Worm (Caenorhabditis elegans) whole organism, young adult: Measurements from ENCODE around the gene col-166.
A peak's percentile ranks its signal among the peaks of the same experiment; 100 is the strongest.

Experiments
- C17E4.6 ChIP-seq: fragments of 200-800 bp; sonication (Bioruptor generic); IDR thresholded peaks from 2 replicates; pipeline ENCODE4 v1.3.6; 2022; ENCODE audit warnings: missing genetic modification reagents, missing genetic modification characterization, missing compliant biosample characterization
- D2030.7 ChIP-seq: fragments of 200-800 bp; sonication (Bioruptor generic); IDR thresholded peaks from 2 replicates; pipeline ENCODE4 v1.3.6; 2022; ENCODE audit warnings: missing genetic modification reagents, missing genetic modification characterization, missing compliant biosample characterization
- F37B4.10 ChIP-seq: fragments of 200-800 bp; sonication (Bioruptor generic); IDR thresholded peaks from 2 replicates; pipeline ENCODE4 v1.3.6; 2022; ENCODE audit warnings: missing genetic modification characterization, missing compliant biosample characterization
- F57A8.1 ChIP-seq: fragments of 200-800 bp; sonication (Bioruptor generic); optimal IDR thresholded peaks from 2 replicates; lab custom pipeline; 2018; ENCODE audit warnings: mild to moderate bottlenecking, missing genetic modification characterization, moderate library complexity, missing compliant biosample characterization
- F57C9.4 ChIP-seq: sonication (generic microtip); optimal IDR thresholded peaks from 2 replicates; lab custom pipeline; 2017; ENCODE audit warnings: mild to moderate bottlenecking, missing genetic modification characterization, missing compliant biosample characterization
- K11D2.4 ChIP-seq: fragments of 200-800 bp; sonication (Bioruptor generic); IDR thresholded peaks from 2 replicates; pipeline ENCODE4 v1.3.6; 2022; ENCODE audit warnings: missing genetic modification reagents, missing genetic modification characterization, missing compliant biosample characterization
- Y56A3A.18 ChIP-seq: fragments of 200-800 bp; sonication (Bioruptor generic); IDR thresholded peaks from 2 replicates; pipeline ENCODE4 v1.3.6; 2022; ENCODE audit warnings: missing genetic modification reagents, missing genetic modification characterization, missing compliant biosample characterization
- Y79H2A.3 ChIP-seq: fragments of 200-800 bp; sonication (Bioruptor generic); conservative IDR thresholded peaks from 2 replicates; pipeline ENCODE4 v1.3.6; 2022; ENCODE audit warnings: missing genetic modification reagents, missing genetic modification characterization, missing compliant biosample characterization
- Y95B8A.8 ChIP-seq: fragments of 200-800 bp; sonication (Bioruptor generic); IDR thresholded peaks from 2 replicates; pipeline ENCODE4 v1.3.6; 2022; ENCODE audit warnings: missing genetic modification reagents, missing genetic modification characterization, missing compliant biosample characterization
- akir-1 ChIP-seq: fragments of 200-800 bp; sonication (Bioruptor generic); optimal IDR thresholded peaks from 2 replicates; lab custom pipeline; 2018; ENCODE audit warnings: mild to moderate bottlenecking, missing genetic modification characterization, moderate library complexity, missing compliant biosample characterization
- ama-1 ChIP-seq, 3 experiments: fragments of 150-350 bp in 1 of 3; sonication (generic microtip) in 2 of 3; optimal IDR thresholded peaks; 2 replicates each; lab custom pipeline; 2014 to 2018; ENCODE audit warnings: missing biosample characterization in 2 of 3, missing genetic modification characterization in 2 of 3, missing genetic modification reagents in 2 of 3
- aptf-2 ChIP-seq: fragments of 200-800 bp; sonication (Bioruptor generic); conservative IDR thresholded peaks from 2 replicates; pipeline ENCODE4 v1.3.6; 2022; ENCODE audit warnings: missing genetic modification reagents, missing genetic modification characterization, missing compliant biosample characterization
- atf-7 ChIP-seq: sonication (generic microtip); optimal IDR thresholded peaks from 2 replicates; lab custom pipeline; 2017; ENCODE audit warnings: mild to moderate bottlenecking, missing genetic modification characterization, missing compliant biosample characterization
- ccch-3 ChIP-seq: fragments of 200-800 bp; sonication (Bioruptor generic); optimal IDR thresholded peaks from 2 replicates; lab custom pipeline; 2018; ENCODE audit warnings: mild to moderate bottlenecking, missing genetic modification characterization, missing compliant biosample characterization
- cebp-1 ChIP-seq, 2 experiments: fragments of 200-800 bp in 1 of 2; sonication (Bioruptor generic) in 1 of 2; sonication (generic microtip) in 1 of 2; IDR thresholded peaks in 1 of 2; optimal IDR thresholded peaks in 1 of 2; 2 replicates each; pipeline versions ENCODE4 v1.3.6 to Lab custom; 2017 to 2022; ENCODE audit warnings: missing compliant biosample characterization in 2 of 2, missing genetic modification characterization in 2 of 2, mild to moderate bottlenecking in 1 of 2, missing genetic modification reagents in 1 of 2, moderate library complexity in 1 of 2
- cebp-2 ChIP-seq: fragments of 200-800 bp; sonication (Bioruptor generic); IDR thresholded peaks from 2 replicates; pipeline ENCODE4 v1.3.6; 2022; ENCODE audit warnings: missing genetic modification characterization, missing compliant biosample characterization
- ceh-100 ChIP-seq: fragments of 200-800 bp; sonication (Bioruptor generic); IDR thresholded peaks from 2 replicates; pipeline ENCODE4 v1.3.6; 2022; ENCODE audit warnings: missing genetic modification reagents, missing genetic modification characterization, missing compliant biosample characterization
- ceh-79 ChIP-seq: sonication (generic microtip); optimal IDR thresholded peaks from 2 replicates; lab custom pipeline; 2017; ENCODE audit warnings: mild to moderate bottlenecking, missing genetic modification characterization, missing compliant biosample characterization
- dox-1 ChIP-seq: fragments of 200-800 bp; sonication (Bioruptor generic); IDR thresholded peaks from 2 replicates; pipeline ENCODE4 v1.3.6; 2022; ENCODE audit warnings: missing genetic modification reagents, missing genetic modification characterization, missing compliant biosample characterization
- egl-44 ChIP-seq: fragments of 200-800 bp; sonication (Bioruptor generic); IDR thresholded peaks from 2 replicates; pipeline ENCODE4 v1.3.6; 2022; ENCODE audit warnings: missing genetic modification reagents, missing genetic modification characterization, missing compliant biosample characterization
- egrh-3 ChIP-seq: fragments of 200-800 bp; sonication (Bioruptor generic); IDR thresholded peaks from 2 replicates; pipeline ENCODE4 v1.3.6; 2022; ENCODE audit warnings: missing genetic modification reagents, missing genetic modification characterization, missing compliant biosample characterization
- ets-4 ChIP-seq: fragments of 200-800 bp; sonication (Bioruptor generic); optimal IDR thresholded peaks from 2 replicates; lab custom pipeline; 2018; ENCODE audit warnings: mild to moderate bottlenecking, missing genetic modification characterization, missing compliant biosample characterization
- fkh-3 ChIP-seq: sonication (generic microtip); optimal IDR thresholded peaks from 2 replicates; lab custom pipeline; 2016; ENCODE audit warnings: mild to moderate bottlenecking, missing genetic modification characterization, missing compliant biosample characterization
- gei-17 ChIP-seq: fragments of 200-800 bp; sonication (Bioruptor generic); optimal IDR thresholded peaks from 2 replicates; lab custom pipeline; 2018; ENCODE audit warnings: mild to moderate bottlenecking, missing genetic modification characterization, missing compliant biosample characterization
- hlh-26 ChIP-seq: fragments of 200-800 bp; sonication (Bioruptor generic); conservative IDR thresholded peaks from 2 replicates; pipeline ENCODE4 v1.3.6; 2022; ENCODE audit warnings: missing genetic modification reagents, missing genetic modification characterization, missing compliant biosample characterization
- hsf-1 ChIP-seq: fragments of 200-800 bp; sonication (Bioruptor generic); IDR thresholded peaks from 2 replicates; pipeline ENCODE4 v1.3.6; 2022; ENCODE audit warnings: missing genetic modification reagents, missing genetic modification characterization, missing compliant biosample characterization
- lag-1 ChIP-seq: fragments of 200-800 bp; sonication (Bioruptor generic); IDR thresholded peaks from 2 replicates; pipeline ENCODE4 v1.3.6; 2022; ENCODE audit warnings: missing genetic modification reagents, missing genetic modification characterization, missing compliant biosample characterization
- lsl-1 ChIP-seq: fragments of 200-800 bp; sonication (Bioruptor generic); optimal IDR thresholded peaks from 2 replicates; lab custom pipeline; 2018; ENCODE audit warnings: mild to moderate bottlenecking, missing genetic modification characterization, moderate library complexity, missing compliant biosample characterization
- lsy-27 ChIP-seq: sonication (generic microtip); optimal IDR thresholded peaks from 2 replicates; lab custom pipeline; 2017; ENCODE audit warnings: missing genetic modification characterization, mild to moderate bottlenecking, missing compliant biosample characterization, antibody characterized with exemption, missing genotype, borderline replicate concordance; ENCODE audit not compliant: insufficient read depth
- mcd-1 ChIP-seq: fragments of 200-800 bp; sonication (Bioruptor generic); IDR thresholded peaks from 2 replicates; pipeline ENCODE4 v1.3.6; 2022; ENCODE audit warnings: missing genetic modification reagents, missing genetic modification characterization, missing compliant biosample characterization
- mes-4 ChIP-seq: sonication (generic microtip); optimal IDR thresholded peaks from 2 replicates; lab custom pipeline; 2016; ENCODE audit warnings: missing genotype, missing genetic modification characterization, missing compliant biosample characterization
- nhr-80 ChIP-seq: sonication (generic microtip); optimal IDR thresholded peaks from 2 replicates; lab custom pipeline; 2016; ENCODE audit warnings: missing genetic modification characterization, missing compliant biosample characterization
- repo-1 ChIP-seq: sonication (generic microtip); optimal IDR thresholded peaks from 2 replicates; lab custom pipeline; 2017; ENCODE audit warnings: mild to moderate bottlenecking, missing genetic modification characterization, missing compliant biosample characterization
- rpc-1 ChIP-seq, 2 experiments: fragments of 150-350 bp in 1 of 2; sonication (generic microtip) in 1 of 2; optimal IDR thresholded peaks; 2 replicates each; lab custom pipeline; 2014 to 2018; ENCODE audit warnings: missing biosample characterization in 1 of 2, missing genetic modification characterization in 1 of 2, missing genetic modification reagents in 1 of 2, missing genotype in 1 of 2
- snpc-3.4 ChIP-seq: sonication (generic microtip); optimal IDR thresholded peaks from 2 replicates; lab custom pipeline; 2017; ENCODE audit warnings: missing genetic modification characterization, mild to moderate bottlenecking, missing compliant biosample characterization, antibody characterized with exemption, moderate library complexity, missing genotype, missing genetic modification reagents
- somi-1 ChIP-seq: fragments of 200-800 bp; sonication (Bioruptor generic); optimal IDR thresholded peaks from 2 replicates; lab custom pipeline; 2018; ENCODE audit warnings: mild to moderate bottlenecking, missing genetic modification characterization, missing compliant biosample characterization
- unc-62 ChIP-seq: fragments of 150-350 bp; optimal IDR thresholded peaks from 2 replicates; lab custom pipeline; 2014; ENCODE audit warnings: missing biosample characterization, missing genetic modification reagents, missing genetic modification characterization
- xnd-1 ChIP-seq: sonication (generic microtip); optimal IDR thresholded peaks from 2 replicates; lab custom pipeline; 2016; ENCODE audit warnings: missing genotype, missing genetic modification reagents, missing genetic modification characterization, missing compliant biosample characterization
- zfh-2 ChIP-seq: fragments of 200-800 bp; sonication (Bioruptor generic); conservative IDR thresholded peaks from 2 replicates; pipeline ENCODE4 v1.3.6; 2022; ENCODE audit warnings: missing genetic modification reagents, missing genetic modification characterization, missing compliant biosample characterization
- ztf-3 ChIP-seq: fragments of 200-800 bp; sonication (Bioruptor generic); optimal IDR thresholded peaks from 2 replicates; lab custom pipeline; 2018; ENCODE audit warnings: mild to moderate bottlenecking, missing genetic modification characterization, missing compliant biosample characterization
- ztf-6 ChIP-seq: fragments of 200-800 bp; sonication (Bioruptor generic); IDR thresholded peaks from 2 replicates; pipeline ENCODE4 v1.3.6; 2022; ENCODE audit warnings: missing genetic modification reagents, missing genetic modification characterization, missing compliant biosample characterization

The col-166 gene

DNA sequence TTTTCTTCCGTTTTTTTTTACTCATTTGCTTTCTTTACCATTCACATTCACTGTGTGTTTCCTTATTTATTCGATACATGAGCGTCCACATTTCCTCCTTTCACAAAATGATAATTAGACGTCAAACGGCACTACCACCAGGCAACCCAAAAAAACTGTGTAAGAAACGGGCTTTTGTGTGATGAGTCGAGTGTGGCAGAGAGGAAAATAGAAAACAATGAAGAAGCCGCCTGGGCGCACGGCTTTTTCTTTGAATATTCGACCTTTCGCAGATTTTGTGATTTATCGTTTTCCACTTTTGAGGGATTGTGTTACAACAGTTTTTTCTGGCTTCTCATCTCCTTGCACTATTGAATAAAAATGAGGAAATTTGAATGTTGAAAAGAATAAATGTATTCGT lies 1.5 kb upstream of the col-166 start:
- TF ChIP-seq Y56A3A.18 (GFP tag; lab: Robert Waterston, UW) (no peak), somi-1 (GFP tag; lab: Kevin White, UChicago) (no peak)
- TF ChIP-seq, all 124 proteins: peak for 0

DNA sequence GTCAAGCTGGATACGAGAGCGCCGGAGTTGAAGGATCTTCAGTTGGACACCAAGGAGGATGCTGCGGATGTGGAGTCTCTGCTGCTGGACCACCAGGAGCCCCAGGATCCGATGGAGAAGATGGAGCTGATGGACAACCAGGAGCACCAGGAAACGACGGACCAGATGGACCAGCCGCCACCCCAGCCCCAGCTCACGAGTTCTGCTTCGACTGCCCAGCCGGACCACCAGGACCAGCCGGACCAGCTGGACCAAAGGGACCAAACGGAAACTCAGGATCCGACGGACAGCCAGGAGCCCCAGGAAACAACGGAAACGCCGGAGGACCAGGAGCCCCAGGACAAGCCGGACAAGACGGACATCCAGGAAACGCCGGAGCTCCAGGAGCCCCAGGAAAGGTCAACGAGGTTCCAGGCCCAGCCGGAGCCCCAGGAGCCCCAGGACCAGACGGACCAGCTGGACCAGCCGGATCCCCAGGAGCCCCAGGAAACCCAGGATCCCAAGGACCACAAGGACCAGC lies 516 bp downstream of the col-166 start:
- TF ChIP-seq egrh-3 (GFP tag; lab: Robert Waterston, UW) (peak; percentile 92), zfh-2 (GFP tag; lab: Robert Waterston, UW) (0 out of 2 replicates have a peak, but pooled peaks have one; percentile 28)
- TF ChIP-seq, all 124 proteins: peak for 2; not testable (repeated sequence) for 122

DNA sequence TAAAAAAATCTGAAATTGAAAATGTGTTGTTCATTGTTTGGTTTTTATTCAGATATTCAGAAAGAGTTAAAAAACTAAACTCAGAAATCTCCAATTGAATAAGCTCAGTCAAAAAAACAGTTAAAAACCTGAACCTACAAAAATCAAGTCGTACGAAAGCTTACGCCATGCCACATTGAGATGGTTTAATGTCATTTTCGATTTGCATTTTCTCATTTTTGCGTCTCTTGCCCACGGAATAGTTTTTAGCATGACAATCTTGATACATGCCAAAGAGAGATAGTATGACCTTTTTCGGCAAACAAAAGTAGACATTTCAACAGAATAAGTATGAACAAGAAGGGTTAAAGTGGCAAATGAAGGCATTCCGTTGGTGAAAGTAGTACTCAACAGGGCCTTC lies 1.2 kb downstream of the col-166 start:
- TF ChIP-seq unc-62 (GFP tag; lab: Kevin White, UChicago) (no peak), egrh-3 (GFP tag; lab: Robert Waterston, UW) (no peak), nhr-80 (no peak), D2030.7 (GFP tag; lab: Robert Waterston, UW) (no peak), lag-1 (no peak), xnd-1 (tag; lab: Kevin White, UChicago) (no peak), somi-1 (GFP tag; lab: Kevin White, UChicago) (no peak), cebp-2 (no peak), repo-1 (tag; lab: Kevin White, UChicago) (no peak), C17E4.6 (GFP tag; lab: Robert Waterston, UW) (no peak), ccch-3 (no peak), egl-44 (GFP tag; lab: Robert Waterston, UW) (no peak), fkh-3 (tag; lab: Kevin White, UChicago) (no peak), hlh-26 (GFP tag; lab: Robert Waterston, UW) (no peak), mes-4 (no peak), ama-1 (optimal IDR thresholded peaks at IDR 0.05; lab: Kevin White, UChicago) (no peak), ama-1 (GFP tag; optimal IDR thresholded peaks at IDR 0.05; lab: Kevin White, UChicago) (no peak), ztf-6 (GFP tag; lab: Robert Waterston, UW) (no peak), dox-1 (GFP tag; lab: Robert Waterston, UW) (no peak)

- TF ChIP-seq lsy-27 (tag; lab: Kevin White, UChicago) (peak; percentile 65), rpc-1 (optimal IDR thresholded peaks at IDR 0.05; lab: Kevin White, UChicago) (peak; percentile 97), rpc-1 (tag; optimal IDR thresholded peaks at IDR 0.05; lab: Kevin White, UChicago) (peak; percentile 100), K11D2.4 (no peak), ceh-100 (GFP tag; lab: Robert Waterston, UW) (peak; percentile 48), lsl-1 (GFP tag; lab: Kevin White, UChicago) (peak; percentile 3), mcd-1 (GFP tag; lab: Robert Waterston, UW) (no peak; the same call in 1 of the 2 replicates), F37B4.10 (no peak), ztf-3 (no peak), ama-1 (optimal IDR thresholded peaks at IDR 0.05; lab: Kevin White, UChicago) (no peak), ama-1 (GFP tag; optimal IDR thresholded peaks at IDR 0.05; lab: Kevin White, UChicago) (peak; percentile 67 to 84), ceh-79 (tag; lab: Kevin White, UChicago) (no peak), F57A8.1 (GFP tag; lab: Kevin White, UChicago) (peak; percentile 71), hsf-1 (GFP tag; lab: Robert Waterston, UW) (0 out of 2 replicates have a peak, but pooled peaks have one; percentile 50), snpc-3.4 (tag; lab: Kevin White, UChicago) (peak; percentile 82), ets-4 (GFP tag; lab: Kevin White, UChicago) (no peak), D2030.7 (GFP tag; lab: Robert Waterston, UW) (peak; percentile 72), Y79H2A.3 (GFP tag; lab: Robert Waterston, UW) (0 out of 2 replicates have a peak, but pooled peaks have one; percentile 55), atf-7 (peak; percentile 59), akir-1 (GFP tag; lab: Kevin White, UChicago) (peak; percentile 2), Y95B8A.8 (GFP tag; lab: Robert Waterston, UW) (0 out of 2 replicates have a peak, but pooled peaks have one; percentile 27), zfh-2 (GFP tag; lab: Robert Waterston, UW) (no peak), cebp-1 (GFP tag; IDR thresholded peaks at IDR 0.05; lab: Robert Waterston, UW) (no peak), cebp-1 (tag; optimal IDR thresholded peaks at IDR 0.05; lab: Kevin White, UChicago) (no peak), F57C9.4 (tag; lab: Kevin White, UChicago) (no peak), aptf-2 (GFP tag; lab: Robert Waterston, UW) (no peak), gei-17 (no peak)
Measured at ce11 chrX:6286154-6286553, 6.3 kb downstream of the col-166 start.
